Fruit fly (Drosophila melanogaster): ENCODE measurements around the gene Stam.
A peak's percentile ranks its signal among the peaks of the same experiment; 100 is the strongest.

Stam gene

dm6 chr2L:10858064-10859047, at the start of gene Stam, which contains the start of gene aurB (continued):
- TF ChIP-seq bcd (GFP tag; optimal IDR thresholded peaks at IDR 0.05) (peak; percentile 41), maf-S (GFP tag; optimal IDR thresholded peaks at IDR 0.05) (no peak), wor (GFP tag; IDR thresholded peaks at IDR 0.05) (no peak), Meics (GFP tag; optimal IDR thresholded peaks at IDR 0.05) (peak; percentile 39), Mad (GFP tag; optimal IDR thresholded peaks at IDR 0.05) (no peak), CG12104 (GFP tag; optimal IDR thresholded peaks at IDR 0.05) (no peak), schlank (tag; optimal IDR thresholded peaks at IDR 0.05) (no peak), scrt (GFP tag; optimal IDR thresholded peaks at IDR 0.05) (peak; percentile 11), fd102C (GFP tag; optimal IDR thresholded peaks at IDR 0.05) (no peak), CG7839 (tag; optimal IDR thresholded peaks at IDR 0.05) (peak; percentile 68), Xrp1 (GFP tag; IDR thresholded peaks at IDR 0.05) (peak; percentile 64; the same call in 1 of the 2 replicates), CG13775 (GFP tag; optimal IDR thresholded peaks at IDR 0.05) (peak; percentile 68), CHES-1-like (GFP tag; optimal IDR thresholded peaks at IDR 0.05) (no peak), CG17568 (GFP tag; optimal IDR thresholded peaks at IDR 0.05) (no peak), H15 (GFP tag; IDR thresholded peaks at IDR 0.05) (no peak), al (GFP tag; IDR thresholded peaks at IDR 0.05) (peak; percentile 15; the same call in 1 of the 2 replicates), gce (GFP tag; IDR thresholded peaks at IDR 0.05) (no peak), Nf-YC (tag; optimal IDR thresholded peaks at IDR 0.05) (peak; percentile 71), Nf-YA (GFP tag; IDR thresholded peaks at IDR 0.05) (no peak), Side (GFP tag; optimal IDR thresholded peaks at IDR 0.05) (no peak), sens-2 (GFP tag; IDR thresholded peaks at IDR 0.05) (no peak), ewg (GFP tag; optimal IDR thresholded peaks at IDR 0.05) (peak; percentile 40), CG6689 (GFP tag; IDR thresholded peaks at IDR 0.05) (peak; percentile 50; the same call in 1 of the 2 replicates), twi (tag; optimal IDR thresholded peaks at IDR 0.05) (peak; percentile 48), ems (GFP tag; optimal IDR thresholded peaks at IDR 0.05) (no peak), gsb (GFP tag; IDR thresholded peaks at IDR 0.05) (no peak), sug (tag; optimal IDR thresholded peaks at IDR 0.05) (peak; percentile 31), repo (GFP tag; optimal IDR thresholded peaks at IDR 0.05) (no peak), CG9932 (GFP tag; IDR thresholded peaks at IDR 0.05) (peak; percentile 34; the same call in 1 of the 2 replicates), bab2 (GFP tag; optimal IDR thresholded peaks at IDR 0.05) (no peak), E2f2 (GFP tag; IDR thresholded peaks at IDR 0.05) (peak; percentile 83), E2f1 (GFP tag; IDR thresholded peaks at IDR 0.05) (no peak), slou (GFP tag; optimal IDR thresholded peaks at IDR 0.05) (no peak), CG11695 (GFP tag; IDR thresholded peaks at IDR 0.05) (peak; percentile 8; the same call in 1 of the 3 replicates), CG3995 (GFP tag; optimal IDR thresholded peaks at IDR 0.05) (peak; percentile 97), CG10565 (GFP tag; optimal IDR thresholded peaks at IDR 0.05) (no peak), CG2116 (GFP tag; optimal IDR thresholded peaks at IDR 0.05) (peak; percentile 51), Dip2 (GFP tag; IDR thresholded peaks at IDR 0.05) (no peak), cad (GFP tag; optimal IDR thresholded peaks at IDR 0.05) (no peak), Max (GFP tag; optimal IDR thresholded peaks at IDR 0.05) (peak; percentile 14), Lhr (GFP tag; optimal IDR thresholded peaks at IDR 0.05) (no peak), CG15514 (GFP tag; optimal IDR thresholded peaks at IDR 0.05) (peak; percentile 50), CG12219 (GFP tag; optimal IDR thresholded peaks at IDR 0.05) (no peak), ranshi (GFP tag; IDR thresholded peaks at IDR 0.05) (peak; percentile 44; the same call in 1 of the 2 replicates), Dp (GFP tag; optimal IDR thresholded peaks at IDR 0.05) (peak; percentile 81), her (GFP tag; optimal IDR thresholded peaks at IDR 0.05) (no peak), Dref (GFP tag; IDR thresholded peaks at IDR 0.05) (no peak), nom (GFP tag; optimal IDR thresholded peaks at IDR 0.05) (no peak), CG5953 (GFP tag; IDR thresholded peaks at IDR 0.05) (no peak), Hmx (GFP tag; optimal IDR thresholded peaks at IDR 0.05) (no peak)
